Fruit fly (Drosophila melanogaster) Kc167 (cell line): ENCODE data around the gene CG1142.

Experiments
- h ChIP-seq: fragments of >200 bp; optimal IDR thresholded peaks from 3 replicates; lab custom pipeline; 2018; ENCODE audit warnings: missing external identifiers
- psq ChIP-seq: fragments of >200 bp; optimal IDR thresholded peaks from 2 replicates; lab custom pipeline; 2017; ENCODE audit warnings: missing external identifiers

DNA sequence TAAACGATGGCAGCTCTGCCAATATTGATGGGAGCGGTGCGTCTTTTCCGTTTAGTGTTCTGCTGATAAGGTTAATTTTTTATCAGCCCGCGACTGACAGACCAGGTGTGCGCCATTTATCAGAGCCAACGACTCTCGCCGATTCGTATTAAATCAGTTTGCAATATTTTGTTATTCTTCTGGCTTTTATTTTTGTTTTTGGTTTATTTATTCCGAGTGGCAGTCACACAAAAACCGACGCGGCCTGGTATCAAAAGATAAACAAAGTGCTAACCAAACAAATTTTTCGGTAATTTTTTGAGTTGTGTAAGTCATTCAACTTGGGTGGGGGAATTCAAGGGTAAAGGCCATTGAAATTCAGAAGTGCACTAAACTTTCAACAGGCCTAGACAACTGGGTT, 23.9 kb upstream of the CG1142 start:
- TF ChIP-seq psq = no peak
- TF ChIP-seq h (lab: Kevin White, UChicago) = no peak
